Worm (Caenorhabditis elegans) whole organism, young adult: ENCODE results near the gene arx-2.

Source experiments
- B0019.2 ChIP-seq: fragments of 200-800 bp; sonication (Bioruptor generic); conservative IDR thresholded peaks from 2 replicates; pipeline ENCODE4 v1.3.6; 2022; ENCODE audit warnings: missing genetic modification reagents, missing genetic modification characterization, missing compliant biosample characterization
- B0035.1 ChIP-seq: sonication (generic microtip); optimal IDR thresholded peaks from 2 replicates; lab custom pipeline; 2016; ENCODE audit warnings: missing genetic modification characterization, mild to moderate bottlenecking, missing compliant biosample characterization, missing genotype, missing genetic modification reagents
- D2030.7 ChIP-seq: fragments of 200-800 bp; sonication (Bioruptor generic); IDR thresholded peaks from 2 replicates; pipeline ENCODE4 v1.3.6; 2022; ENCODE audit warnings: missing genetic modification reagents, missing genetic modification characterization, missing compliant biosample characterization
- F33H1.4 ChIP-seq: fragments of 200-800 bp; sonication (Bioruptor generic); IDR thresholded peaks from 2 replicates; pipeline ENCODE4 v1.3.6; 2022; ENCODE audit warnings: missing genetic modification reagents, missing genetic modification characterization, missing compliant biosample characterization
- F37B4.10 ChIP-seq: fragments of 200-800 bp; sonication (Bioruptor generic); IDR thresholded peaks from 2 replicates; pipeline ENCODE4 v1.3.6; 2022; ENCODE audit warnings: missing genetic modification characterization, missing compliant biosample characterization
- F39B2.1 ChIP-seq: fragments of 200-800 bp; sonication (Bioruptor generic); IDR thresholded peaks from 2 replicates; pipeline ENCODE4 v1.3.6; 2022; ENCODE audit warnings: missing genetic modification reagents, missing genetic modification characterization, missing compliant biosample characterization
- F52B5.7 ChIP-seq: sonication (generic microtip); optimal IDR thresholded peaks from 2 replicates; lab custom pipeline; 2016; ENCODE audit warnings: mild to moderate bottlenecking, missing genetic modification characterization, missing compliant biosample characterization
- F55B11.4 ChIP-seq: sonication (generic microtip); optimal IDR thresholded peaks from 2 replicates; lab custom pipeline; 2016; ENCODE audit warnings: missing compliant biosample characterization, missing genetic modification characterization, borderline replicate concordance; ENCODE audit not compliant: insufficient read depth
- F57A8.1 ChIP-seq: fragments of 200-800 bp; sonication (Bioruptor generic); optimal IDR thresholded peaks from 2 replicates; lab custom pipeline; 2018; ENCODE audit warnings: mild to moderate bottlenecking, missing genetic modification characterization, moderate library complexity, missing compliant biosample characterization
- F57C9.4 ChIP-seq: sonication (generic microtip); optimal IDR thresholded peaks from 2 replicates; lab custom pipeline; 2017; ENCODE audit warnings: mild to moderate bottlenecking, missing genetic modification characterization, missing compliant biosample characterization
- K11D2.4 ChIP-seq: fragments of 200-800 bp; sonication (Bioruptor generic); IDR thresholded peaks from 2 replicates; pipeline ENCODE4 v1.3.6; 2022; ENCODE audit warnings: missing genetic modification reagents, missing genetic modification characterization, missing compliant biosample characterization
- ZK185.1 ChIP-seq: sonication (generic microtip); optimal IDR thresholded peaks from 2 replicates; lab custom pipeline; 2016; ENCODE audit warnings: mild to moderate bottlenecking, missing genetic modification characterization, missing compliant biosample characterization; ENCODE audit not compliant: poor library complexity, severe bottlenecking
- akir-1 ChIP-seq: fragments of 200-800 bp; sonication (Bioruptor generic); optimal IDR thresholded peaks from 2 replicates; lab custom pipeline; 2018; ENCODE audit warnings: mild to moderate bottlenecking, missing genetic modification characterization, moderate library complexity, missing compliant biosample characterization
- ama-1 ChIP-seq, 3 experiments: fragments of 150-350 bp in 1 of 3; sonication (generic microtip) in 2 of 3; optimal IDR thresholded peaks; 2 replicates each; lab custom pipeline; 2014 to 2018; ENCODE audit warnings: missing biosample characterization in 2 of 3, missing genetic modification characterization in 2 of 3, missing genetic modification reagents in 2 of 3
- aptf-2 ChIP-seq: fragments of 200-800 bp; sonication (Bioruptor generic); conservative IDR thresholded peaks from 2 replicates; pipeline ENCODE4 v1.3.6; 2022; ENCODE audit warnings: missing genetic modification reagents, missing genetic modification characterization, missing compliant biosample characterization
- aptf-3 ChIP-seq: fragments of 200-800 bp; sonication (Bioruptor generic); IDR thresholded peaks from 2 replicates; pipeline ENCODE4 v1.3.6; 2022; ENCODE audit warnings: missing genetic modification characterization, missing compliant biosample characterization
- atf-7 ChIP-seq: sonication (generic microtip); optimal IDR thresholded peaks from 2 replicates; lab custom pipeline; 2017; ENCODE audit warnings: mild to moderate bottlenecking, missing genetic modification characterization, missing compliant biosample characterization
- ccch-3 ChIP-seq: fragments of 200-800 bp; sonication (Bioruptor generic); optimal IDR thresholded peaks from 2 replicates; lab custom pipeline; 2018; ENCODE audit warnings: mild to moderate bottlenecking, missing genetic modification characterization, missing compliant biosample characterization
- cebp-1 ChIP-seq, 2 experiments: fragments of 200-800 bp in 1 of 2; sonication (Bioruptor generic) in 1 of 2; sonication (generic microtip) in 1 of 2; IDR thresholded peaks in 1 of 2; optimal IDR thresholded peaks in 1 of 2; 2 replicates each; pipeline versions ENCODE4 v1.3.6 to Lab custom; 2017 to 2022; ENCODE audit warnings: missing compliant biosample characterization in 2 of 2, missing genetic modification characterization in 2 of 2, mild to moderate bottlenecking in 1 of 2, missing genetic modification reagents in 1 of 2, moderate library complexity in 1 of 2
- cebp-2 ChIP-seq: fragments of 200-800 bp; sonication (Bioruptor generic); IDR thresholded peaks from 2 replicates; pipeline ENCODE4 v1.3.6; 2022; ENCODE audit warnings: missing genetic modification characterization, missing compliant biosample characterization
- die-1 ChIP-seq: sonication (generic microtip); optimal IDR thresholded peaks from 2 replicates; lab custom pipeline; 2016; ENCODE audit warnings: missing genotype, mild to moderate bottlenecking, missing genetic modification characterization, missing compliant biosample characterization
- dpff-1 ChIP-seq: sonication (generic microtip); optimal IDR thresholded peaks from 2 replicates; lab custom pipeline; 2017; ENCODE audit warnings: mild to moderate bottlenecking, missing genetic modification characterization, missing compliant biosample characterization
- dpl-1 ChIP-seq: fragments of 150-350 bp; optimal IDR thresholded peaks from 2 replicates; lab custom pipeline; 2014; ENCODE audit warnings: missing biosample characterization, missing genetic modification reagents, missing genetic modification characterization
- efl-1 ChIP-seq: fragments of 150-350 bp; optimal IDR thresholded peaks from 2 replicates; lab custom pipeline; 2014; ENCODE audit warnings: missing biosample characterization, missing genetic modification reagents, missing genetic modification characterization
- egl-18 ChIP-seq: fragments of 200-800 bp; sonication (Bioruptor generic); IDR thresholded peaks from 2 replicates; pipeline ENCODE4 v1.3.6; 2022; ENCODE audit warnings: missing genetic modification reagents, missing genetic modification characterization, missing compliant biosample characterization
- egl-44 ChIP-seq: fragments of 200-800 bp; sonication (Bioruptor generic); IDR thresholded peaks from 2 replicates; pipeline ENCODE4 v1.3.6; 2022; ENCODE audit warnings: missing genetic modification reagents, missing genetic modification characterization, missing compliant biosample characterization
- egrh-3 ChIP-seq: fragments of 200-800 bp; sonication (Bioruptor generic); IDR thresholded peaks from 2 replicates; pipeline ENCODE4 v1.3.6; 2022; ENCODE audit warnings: missing genetic modification reagents, missing genetic modification characterization, missing compliant biosample characterization
- ets-4 ChIP-seq: fragments of 200-800 bp; sonication (Bioruptor generic); optimal IDR thresholded peaks from 2 replicates; lab custom pipeline; 2018; ENCODE audit warnings: mild to moderate bottlenecking, missing genetic modification characterization, missing compliant biosample characterization
- gei-17 ChIP-seq: fragments of 200-800 bp; sonication (Bioruptor generic); optimal IDR thresholded peaks from 2 replicates; lab custom pipeline; 2018; ENCODE audit warnings: mild to moderate bottlenecking, missing genetic modification characterization, missing compliant biosample characterization
- let-526 ChIP-seq: fragments of 200-800 bp; sonication (Bioruptor generic); IDR thresholded peaks from 2 replicates; pipeline ENCODE4 v1.3.6; 2022; ENCODE audit warnings: missing genetic modification reagents, missing genetic modification characterization, missing compliant biosample characterization
- lsy-27 ChIP-seq: sonication (generic microtip); optimal IDR thresholded peaks from 2 replicates; lab custom pipeline; 2017; ENCODE audit warnings: missing genetic modification characterization, mild to moderate bottlenecking, missing compliant biosample characterization, antibody characterized with exemption, missing genotype, borderline replicate concordance; ENCODE audit not compliant: insufficient read depth
- madf-3 ChIP-seq: fragments of 200-800 bp; sonication (Bioruptor generic); IDR thresholded peaks from 2 replicates; pipeline ENCODE4 v1.3.6; 2022; ENCODE audit warnings: missing genetic modification reagents, missing genetic modification characterization, missing compliant biosample characterization
- mcd-1 ChIP-seq: fragments of 200-800 bp; sonication (Bioruptor generic); IDR thresholded peaks from 2 replicates; pipeline ENCODE4 v1.3.6; 2022; ENCODE audit warnings: missing genetic modification reagents, missing genetic modification characterization, missing compliant biosample characterization
- mel-28 ChIP-seq: sonication (generic microtip); optimal IDR thresholded peaks from 2 replicates; lab custom pipeline; 2016; ENCODE audit warnings: borderline replicate concordance, mild to moderate bottlenecking, missing genetic modification characterization, missing compliant biosample characterization
- mes-4 ChIP-seq: sonication (generic microtip); optimal IDR thresholded peaks from 2 replicates; lab custom pipeline; 2016; ENCODE audit warnings: missing genotype, missing genetic modification characterization, missing compliant biosample characterization
- nhr-120 ChIP-seq: fragments of 200-800 bp; sonication (Bioruptor generic); IDR thresholded peaks from 2 replicates; pipeline ENCODE4 v1.3.6; 2022; ENCODE audit warnings: missing genetic modification characterization, missing compliant biosample characterization
- nhr-179 ChIP-seq: sonication (generic microtip); optimal IDR thresholded peaks from 2 replicates; lab custom pipeline; 2016; ENCODE audit warnings: mild to moderate bottlenecking, missing genetic modification characterization, missing compliant biosample characterization
- nhr-90 ChIP-seq: sonication (generic microtip); optimal IDR thresholded peaks from 2 replicates; lab custom pipeline; 2016; ENCODE audit warnings: missing genotype, mild to moderate bottlenecking, missing genetic modification characterization, missing compliant biosample characterization
- rpc-1 ChIP-seq, 2 experiments: fragments of 150-350 bp in 1 of 2; sonication (generic microtip) in 1 of 2; optimal IDR thresholded peaks; 2 replicates each; lab custom pipeline; 2014 to 2018; ENCODE audit warnings: missing biosample characterization in 1 of 2, missing genetic modification characterization in 1 of 2, missing genetic modification reagents in 1 of 2, missing genotype in 1 of 2
- sdz-38 ChIP-seq: sonication (generic microtip); optimal IDR thresholded peaks from 2 replicates; lab custom pipeline; 2016; ENCODE audit warnings: missing genotype, missing genetic modification characterization, missing compliant biosample characterization
- sea-2 ChIP-seq: fragments of 200-800 bp; sonication (Bioruptor generic); IDR thresholded peaks from 2 replicates; pipeline ENCODE4 v1.3.6; 2022; ENCODE audit warnings: missing genetic modification characterization, missing compliant biosample characterization
- snpc-4 ChIP-seq, 5 experiments: fragments of 150-350 bp in 1 of 5; sonication (generic microtip) in 4 of 5; optimal IDR thresholded peaks; 2 replicates each; lab custom pipeline; 2014 to 2018; ENCODE audit warnings: missing genetic modification characterization in 5 of 5, missing biosample characterization in 3 of 5, antibody characterized with exemption in 2 of 5, mild to moderate bottlenecking in 2 of 5, missing compliant biosample characterization in 2 of 5, missing genotype in 2 of 5, moderate library complexity in 2 of 5, missing genetic modification reagents in 1 of 5
- sptf-2 ChIP-seq: fragments of 200-800 bp; sonication (Bioruptor generic); optimal IDR thresholded peaks from 2 replicates; lab custom pipeline; 2018; ENCODE audit warnings: mild to moderate bottlenecking, missing genetic modification characterization, missing compliant biosample characterization
- unc-130 ChIP-seq: sonication (generic microtip); optimal IDR thresholded peaks from 2 replicates; lab custom pipeline; 2016; ENCODE audit warnings: missing genetic modification reagents, missing genetic modification characterization, missing compliant biosample characterization
- zim-3 ChIP-seq: sonication (generic microtip); optimal IDR thresholded peaks from 2 replicates; lab custom pipeline; 2017; ENCODE audit warnings: mild to moderate bottlenecking, missing genetic modification characterization, moderate library complexity, missing compliant biosample characterization
- ztf-26 ChIP-seq: sonication (generic microtip); optimal IDR thresholded peaks from 2 replicates; lab custom pipeline; 2017; ENCODE audit warnings: missing genetic modification characterization, missing compliant biosample characterization

The arx-2 gene

DNA sequence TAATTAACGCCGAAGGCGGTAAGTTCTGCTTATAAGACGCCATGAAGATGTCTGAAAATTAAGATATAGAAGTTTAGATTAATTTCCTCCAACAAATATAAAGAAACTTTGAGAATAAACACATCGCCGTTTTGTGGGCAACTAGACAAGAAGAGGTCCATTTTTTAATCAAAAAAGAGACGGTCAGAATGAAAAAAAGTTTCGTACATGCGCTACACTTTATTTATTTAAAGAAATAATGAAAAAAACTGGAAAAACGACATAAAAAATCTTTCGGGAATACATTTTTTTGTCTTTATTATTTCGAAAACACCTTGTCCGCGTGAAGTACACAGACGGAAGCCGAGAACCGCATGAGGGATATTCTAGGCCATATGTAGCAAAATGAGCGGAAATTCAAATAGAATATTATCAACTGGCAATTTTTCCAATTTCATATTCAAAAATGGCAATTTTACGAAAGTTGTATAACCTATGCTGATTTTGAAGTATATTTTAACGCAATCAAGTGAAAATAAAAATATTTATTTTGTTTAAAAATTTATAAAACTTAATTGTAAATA, 17.7 kb upstream of the arx-2 start, which contains the start of gene sluh-7 (continued):
- TF ChIP-seq K11D2.4 (GFP tag; lab: Robert Waterston, UW) (0 out of 2 replicates have a peak, but pooled peaks have one; percentile 39), snpc-4 (GFP tag; optimal IDR thresholded peaks at IDR 0.05; lab: Kevin White, UChicago) (no peak), snpc-4 (tag; optimal IDR thresholded peaks at IDR 0.05; lab: Kevin White, UChicago) (peak in 3 of 4 experiments; percentile 24 to 61 (median 56)), madf-3 (GFP tag; lab: Robert Waterston, UW) (peak; percentile 86), F52B5.7 (tag; lab: Kevin White, UChicago) (no peak), F57A8.1 (GFP tag; lab: Kevin White, UChicago) (no peak), aptf-3 (GFP tag; lab: Robert Waterston, UW) (no peak), sdz-38 (tag; lab: Kevin White, UChicago) (no peak), D2030.7 (GFP tag; lab: Robert Waterston, UW) (peak; percentile 15; the same call in 1 of the 2 replicates), zim-3 (tag; lab: Kevin White, UChicago) (no peak), mel-28 (tag; lab: Kevin White, UChicago) (no peak), B0035.1 (tag; lab: Kevin White, UChicago) (no peak), unc-130 (peak; percentile 86), akir-1 (GFP tag; lab: Kevin White, UChicago) (no peak), die-1 (tag; lab: Kevin White, UChicago) (no peak), egl-44 (GFP tag; lab: Robert Waterston, UW) (no peak), egrh-3 (GFP tag; lab: Robert Waterston, UW) (no peak), efl-1 (GFP tag; lab: Kevin White, UChicago) (peak; percentile 62), mcd-1 (GFP tag; lab: Robert Waterston, UW) (peak; percentile 69), ama-1 (optimal IDR thresholded peaks at IDR 0.05; lab: Kevin White, UChicago) (no peak), ama-1 (GFP tag; optimal IDR thresholded peaks at IDR 0.05; lab: Kevin White, UChicago) (no peak), aptf-2 (GFP tag; lab: Robert Waterston, UW) (peak; percentile 29; the same call in 1 of the 2 replicates), B0019.2 (GFP tag; lab: Robert Waterston, UW) (no peak), rpc-1 (optimal IDR thresholded peaks at IDR 0.05; lab: Kevin White, UChicago) (no peak), rpc-1 (tag; optimal IDR thresholded peaks at IDR 0.05; lab: Kevin White, UChicago) (no peak), F37B4.10 (GFP tag; lab: Robert Waterston, UW) (no peak), ets-4 (GFP tag; lab: Kevin White, UChicago) (no peak), dpl-1 (peak; percentile 66), dpff-1 (tag; lab: Kevin White, UChicago) (no peak), ccch-3 (GFP tag; lab: Kevin White, UChicago) (peak; percentile 40), cebp-2 (GFP tag; lab: Robert Waterston, UW) (no peak), sea-2 (no peak), atf-7 (tag; lab: Kevin White, UChicago) (no peak), nhr-179 (tag; lab: Kevin White, UChicago) (no peak), egl-18 (GFP tag; lab: Robert Waterston, UW) (no peak), F33H1.4 (GFP tag; lab: Robert Waterston, UW) (peak; percentile 65), cebp-1 (GFP tag; IDR thresholded peaks at IDR 0.05; lab: Robert Waterston, UW) (no peak), cebp-1 (tag; optimal IDR thresholded peaks at IDR 0.05; lab: Kevin White, UChicago) (peak; percentile 63), nhr-90 (tag; lab: Kevin White, UChicago) (no peak), sptf-2 (GFP tag; lab: Kevin White, UChicago) (no peak), gei-17 (GFP tag; lab: Kevin White, UChicago) (no peak), ZK185.1 (tag; lab: Kevin White, UChicago) (peak; percentile 92), mes-4 (tag; lab: Kevin White, UChicago) (no peak), nhr-120 (GFP tag; lab: Robert Waterston, UW) (no peak), let-526 (GFP tag; lab: Robert Waterston, UW) (no peak), F57C9.4 (tag; lab: Kevin White, UChicago) (no peak), F55B11.4 (tag; lab: Kevin White, UChicago) (no peak), lsy-27 (no peak), F39B2.1 (GFP tag; lab: Robert Waterston, UW) (no peak), ztf-26 (no peak)
